Fruit fly (Drosophila melanogaster) whole organism, embryonic: ENCODE results near the gene klar.

ENCODE experiments used
- Ada2b ChIP-seq: fragments of 200-800 bp; sonication (Bioruptor generic); IDR thresholded peaks from 2 replicates; pipeline ENCODE4 v1.3.6; 2022; ENCODE audit warnings: missing biosample characterization, missing genetic modification characterization
- Asciz ChIP-seq: fragments of 200-800 bp; sonication (Bioruptor generic); optimal IDR thresholded peaks from 2 replicates; lab custom pipeline; 2017; ENCODE audit warnings: missing biosample characterization, mild to moderate bottlenecking, missing genetic modification characterization, missing genetic modification reagents
- Atf6 ChIP-seq: fragments of 200-800 bp; sonication (Bioruptor generic); IDR thresholded peaks from 2 replicates; pipeline ENCODE4 v1.3.6; 2022; ENCODE audit warnings: missing biosample characterization, missing genetic modification characterization
- Blimp-1 ChIP-seq: fragments of 200-800 bp; sonication (Bioruptor generic); optimal IDR thresholded peaks from 3 replicates; lab custom pipeline; 2018; ENCODE audit warnings: missing biosample characterization, missing genetic modification characterization, mild to moderate bottlenecking, moderate library complexity, missing genetic modification reagents
- CG1024 ChIP-seq: fragments of 200-800 bp; sonication (Bioruptor generic); IDR thresholded peaks from 2 replicates; pipeline ENCODE4 v1.3.6; 2022; ENCODE audit warnings: missing biosample characterization, missing genetic modification characterization
- CG10366 ChIP-seq: fragments of 200-800 bp; sonication (Bioruptor generic); IDR thresholded peaks from 2 replicates; pipeline ENCODE4 v1.3.6; 2022; ENCODE audit warnings: missing biosample characterization, missing genetic modification characterization
- CG10462 ChIP-seq: fragments of 200-800 bp; sonication (Bioruptor generic); optimal IDR thresholded peaks from 2 replicates; lab custom pipeline; 2016; ENCODE audit warnings: missing biosample characterization, missing genetic modification characterization
- CG11456 ChIP-seq: fragments of 200-800 bp; sonication (Bioruptor generic); IDR thresholded peaks from 3 replicates; pipeline ENCODE4 v1.3.6; 2022; ENCODE audit warnings: missing biosample characterization, missing genetic modification characterization
- CG11696 ChIP-seq: fragments of 200-800 bp; sonication (Bioruptor generic); IDR thresholded peaks from 2 replicates; pipeline ENCODE4 v1.3.6; 2022; ENCODE audit warnings: missing biosample characterization, missing genetic modification characterization
- CG13424 ChIP-seq: fragments of 200-800 bp; sonication (Bioruptor generic); optimal IDR thresholded peaks from 2 replicates; lab custom pipeline; 2019; ENCODE audit warnings: missing biosample characterization, mild to moderate bottlenecking, missing genetic modification characterization, moderate library complexity
- CG14014 ChIP-seq: fragments of 200-800 bp; sonication (Bioruptor generic); IDR thresholded peaks from 2 replicates; pipeline ENCODE4 v1.3.6; 2022; ENCODE audit warnings: missing biosample characterization, missing genetic modification characterization
- CG14965 ChIP-seq: fragments of 200-800 bp; sonication (Bioruptor generic); optimal IDR thresholded peaks from 2 replicates; lab custom pipeline; 2016; ENCODE audit warnings: missing biosample characterization, missing genetic modification characterization, borderline replicate concordance
- CG15479 ChIP-seq: fragments of 200-800 bp; sonication (Bioruptor generic); optimal IDR thresholded peaks from 3 replicates; lab custom pipeline; 2019; ENCODE audit warnings: missing biosample characterization, mild to moderate bottlenecking, missing genetic modification characterization, moderate library complexity
- CG1792 ChIP-seq: fragments of 200-800 bp; sonication (Bioruptor generic); optimal IDR thresholded peaks from 2 replicates; lab custom pipeline; 2016; ENCODE audit warnings: missing biosample characterization, missing genetic modification characterization
- CG18619 ChIP-seq: fragments of 200-800 bp; sonication (Bioruptor generic); optimal IDR thresholded peaks from 3 replicates; lab custom pipeline; 2017; ENCODE audit warnings: missing biosample characterization, mild to moderate bottlenecking, missing genetic modification characterization
- CG2712 ChIP-seq: fragments of 200-800 bp; optimal IDR thresholded peaks from 3 replicates; lab custom pipeline; 2019; ENCODE audit warnings: missing biosample characterization, mild to moderate bottlenecking, missing genetic modification characterization, moderate library complexity
- CG3163 ChIP-seq: fragments of 200-800 bp; sonication (Bioruptor generic); optimal IDR thresholded peaks from 3 replicates; lab custom pipeline; 2016; ENCODE audit warnings: missing biosample characterization, missing genetic modification characterization
- CG42726 ChIP-seq: fragments of 200-800 bp; sonication (Bioruptor generic); IDR thresholded peaks from 2 replicates; pipeline ENCODE4 v1.3.6; 2022; ENCODE audit warnings: missing biosample characterization, missing genetic modification characterization; ENCODE audit not compliant: partially characterized antibody
- CG6689 ChIP-seq: fragments of 200-800 bp; sonication (Bioruptor generic); IDR thresholded peaks from 2 replicates; pipeline ENCODE4 v1.3.6; 2022; ENCODE audit warnings: missing biosample characterization, missing genetic modification characterization
- CG6813 ChIP-seq: fragments of 200-800 bp; sonication (Bioruptor generic); optimal IDR thresholded peaks from 2 replicates; lab custom pipeline; 2017; ENCODE audit warnings: missing biosample characterization, missing genetic modification characterization, mild to moderate bottlenecking, moderate library complexity, missing genetic modification reagents
- CG7987 ChIP-seq: fragments of 200-800 bp; sonication (Bioruptor generic); optimal IDR thresholded peaks from 2 replicates; lab custom pipeline; 2018; ENCODE audit warnings: missing biosample characterization, mild to moderate bottlenecking, missing genetic modification characterization, moderate library complexity
- CG8388 ChIP-seq: fragments of 200-800 bp; sonication (Bioruptor generic); optimal IDR thresholded peaks from 2 replicates; lab custom pipeline; 2019; ENCODE audit warnings: missing biosample characterization, mild to moderate bottlenecking, missing genetic modification characterization, moderate library complexity
- Camta ChIP-seq: fragments of 200-800 bp; sonication (Bioruptor generic); optimal IDR thresholded peaks from 2 replicates; lab custom pipeline; 2016; ENCODE audit warnings: missing biosample characterization, missing genetic modification characterization
- D19B ChIP-seq: fragments of 200-800 bp; sonication (Bioruptor generic); optimal IDR thresholded peaks from 2 replicates; lab custom pipeline; 2017; ENCODE audit warnings: missing biosample characterization, mild to moderate bottlenecking, missing genetic modification characterization
- Dek ChIP-seq: fragments of 200-800 bp; sonication (Bioruptor generic); optimal IDR thresholded peaks from 3 replicates; lab custom pipeline; 2019; ENCODE audit warnings: missing biosample characterization, mild to moderate bottlenecking, missing genetic modification characterization, moderate library complexity
- HLH3B ChIP-seq: fragments of 200-800 bp; sonication (Bioruptor generic); IDR thresholded peaks from 2 replicates; pipeline ENCODE4 v1.3.6; 2022; ENCODE audit warnings: missing biosample characterization, missing genetic modification characterization
- HLH4C ChIP-seq: fragments of 200-800 bp; sonication (Bioruptor generic); IDR thresholded peaks from 3 replicates; pipeline ENCODE4 v1.3.6; 2022; ENCODE audit warnings: missing biosample characterization, missing genetic modification characterization; ENCODE audit not compliant: partially characterized antibody
- HLH54F ChIP-seq: fragments of 200-800 bp; sonication (Bioruptor generic); optimal IDR thresholded peaks from 3 replicates; lab custom pipeline; 2016; ENCODE audit warnings: missing biosample characterization, missing genetic modification characterization
- Hr3 ChIP-seq: fragments of 200-800 bp; sonication (Bioruptor generic); optimal IDR thresholded peaks from 3 replicates; lab custom pipeline; 2016; ENCODE audit warnings: missing biosample characterization, missing genetic modification characterization
- Hsf ChIP-seq: fragments of 200-800 bp; sonication (Bioruptor generic); optimal IDR thresholded peaks from 3 replicates; lab custom pipeline; 2016; ENCODE audit warnings: missing biosample characterization, missing genetic modification characterization
- Sox100B ChIP-seq: fragments of 200-800 bp; sonication (Bioruptor generic); optimal IDR thresholded peaks from 3 replicates; lab custom pipeline; 2018; ENCODE audit warnings: missing biosample characterization, mild to moderate bottlenecking, missing genetic modification characterization
- ac ChIP-seq: fragments of 200-800 bp; sonication (Bioruptor generic); optimal IDR thresholded peaks from 3 replicates; lab custom pipeline; 2017; ENCODE audit warnings: missing biosample characterization, mild to moderate bottlenecking, missing genetic modification characterization
- ap ChIP-seq: fragments of 200-800 bp; sonication (Bioruptor generic); IDR thresholded peaks from 2 replicates; pipeline ENCODE4 v1.3.6; 2022; ENCODE audit warnings: missing biosample characterization, missing genetic modification characterization
- ash1 ChIP-seq: fragments of 200-800 bp; sonication (Bioruptor generic); optimal IDR thresholded peaks from 2 replicates; lab custom pipeline; 2018; ENCODE audit warnings: missing biosample characterization, mild to moderate bottlenecking, missing genetic modification characterization
- bsh ChIP-seq, 2 experiments: fragments of 200-800 bp; sonication (Bioruptor generic); optimal IDR thresholded peaks; 2 replicates each; lab custom pipeline; 2017 to 2018; ENCODE audit warnings: mild to moderate bottlenecking in 2 of 2, missing biosample characterization in 2 of 2, missing genetic modification characterization in 2 of 2, moderate library complexity in 1 of 2
- croc ChIP-seq: fragments of 200-800 bp; sonication (Bioruptor generic); conservative IDR thresholded peaks from 3 replicates; pipeline ENCODE4 v1.3.6; 2022; ENCODE audit warnings: missing biosample characterization, missing genetic modification characterization
- fd96Cb ChIP-seq: fragments of 200-800 bp; sonication (Bioruptor generic); optimal IDR thresholded peaks from 2 replicates; lab custom pipeline; 2018; ENCODE audit warnings: missing biosample characterization, mild to moderate bottlenecking, missing genetic modification characterization, moderate library complexity
- gro ChIP-seq: fragments of 200-800 bp; sonication (Bioruptor generic); optimal IDR thresholded peaks from 2 replicates; lab custom pipeline; 2016; ENCODE audit warnings: missing biosample characterization, missing genetic modification characterization
- gt ChIP-seq: fragments of 200-800 bp; sonication (Bioruptor generic); IDR thresholded peaks from 2 replicates; pipeline ENCODE4 v1.3.6; 2022; ENCODE audit warnings: missing biosample characterization, missing genetic modification characterization
- ham ChIP-seq: fragments of 200-800 bp; sonication (Bioruptor generic); IDR thresholded peaks from 2 replicates; pipeline ENCODE4 v1.3.6; 2022; ENCODE audit warnings: missing biosample characterization, missing genetic modification characterization
- klu ChIP-seq: fragments of 200-800 bp; sonication (Bioruptor generic); IDR thresholded peaks from 2 replicates; pipeline ENCODE4 v1.3.6; 2022; ENCODE audit warnings: missing biosample characterization, missing genetic modification characterization
- lab ChIP-seq: fragments of 200-800 bp; sonication (Bioruptor generic); optimal IDR thresholded peaks from 3 replicates; lab custom pipeline; 2017; ENCODE audit warnings: missing biosample characterization, missing genetic modification characterization, mild to moderate bottlenecking, moderate library complexity, missing genetic modification reagents
- lov ChIP-seq, 2 experiments: fragments of 200-800 bp in 1 of 2; fragments of >200 bp in 1 of 2; sonication (Bioruptor generic) in 1 of 2; IDR thresholded peaks in 1 of 2; optimal IDR thresholded peaks in 1 of 2; 2 replicates in 1 of 2; 3 replicates in 1 of 2; pipeline versions ENCODE4 v1.3.6 to Lab custom; 2017 to 2022; ENCODE audit warnings: missing biosample characterization in 1 of 2, missing genetic modification characterization in 1 of 2
- org-1 ChIP-seq: fragments of 200-800 bp; sonication (Bioruptor generic); optimal IDR thresholded peaks from 2 replicates; lab custom pipeline; 2017; ENCODE audit warnings: missing biosample characterization, missing genetic modification characterization
- prd ChIP-seq, 3 experiments: fragments of >200 bp in 2 of 3; fragments of 200-800 bp in 1 of 3; sonication (Bioruptor generic) in 1 of 3; optimal IDR thresholded peaks in 2 of 3; IDR thresholded peaks in 1 of 3; 2 replicates in 2 of 3; 3 replicates in 1 of 3; pipeline versions ENCODE4 v1.3.6 to Lab custom; 2017 to 2022; ENCODE audit warnings: missing biosample characterization in 1 of 3, missing genetic modification characterization in 1 of 3
- row ChIP-seq: fragments of 200-800 bp; sonication (Bioruptor generic); IDR thresholded peaks from 3 replicates; pipeline ENCODE4 v1.3.6; 2022; ENCODE audit warnings: missing biosample characterization, missing genetic modification characterization
- sob ChIP-seq: fragments of 200-800 bp; sonication (Bioruptor generic); IDR thresholded peaks from 2 replicates; pipeline ENCODE4 v1.3.6; 2022; ENCODE audit warnings: missing biosample characterization, missing genetic modification characterization
- tgo ChIP-seq: fragments of 200-800 bp; sonication (Bioruptor generic); IDR thresholded peaks from 3 replicates; pipeline ENCODE4 v1.3.6; 2022; ENCODE audit warnings: missing biosample characterization, missing genetic modification characterization
- wdn ChIP-seq: fragments of 200-800 bp; sonication (Bioruptor generic); IDR thresholded peaks from 2 replicates; pipeline ENCODE4 v1.3.6; 2022; ENCODE audit warnings: missing biosample characterization, missing genetic modification characterization

Gene klar

DNA sequence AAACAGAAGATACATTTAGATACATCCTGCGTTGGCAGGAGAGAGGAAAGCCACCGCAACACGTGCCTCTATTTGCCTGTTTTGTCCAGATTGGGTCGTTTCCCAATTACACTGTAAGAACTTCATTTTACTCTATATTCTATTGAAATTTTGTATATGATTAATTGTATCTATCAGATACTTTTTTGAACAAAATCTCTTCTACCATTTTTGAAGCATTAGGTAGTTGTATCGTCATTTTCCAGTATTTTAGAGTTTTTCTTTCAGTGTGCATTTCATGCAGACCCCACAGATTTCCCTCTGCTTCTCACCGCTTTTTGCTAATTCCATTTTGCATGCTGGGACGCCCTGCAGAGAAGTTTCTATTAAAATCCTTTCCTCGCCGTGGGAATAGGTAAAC lies 14.2 kb upstream of the klar start (continued):
- peak; percentile 8 for TF ChIP-seq Hr3 (GFP tag; lab: Kevin White, UChicago)
- no peak for TF ChIP-seq gt (GFP tag; lab: Robert Waterston, UW)
- TF ChIP-seq Asciz (GFP tag; lab: Kevin White, UChicago): peak; percentile 35
- TF ChIP-seq CG14014: peak; percentile 56
- no peak; the same call in 2 of the 3 replicates for TF ChIP-seq croc (GFP tag; lab: Robert Waterston, UW)
- no peak for TF ChIP-seq ac (GFP tag; lab: Kevin White, UChicago)
- TF ChIP-seq prd (optimal IDR thresholded peaks at IDR 0.05; lab: Kevin White, UChicago): no peak
- TF ChIP-seq prd (GFP tag; IDR thresholded peaks at IDR 0.05; lab: Robert Waterston, UW): peak; percentile 79
- no peak for TF ChIP-seq CG7987 (GFP tag; lab: Kevin White, UChicago)
- 0 out of 2 replicates have a peak, but pooled peaks have one; percentile 28 for TF ChIP-seq ap (GFP tag; lab: Robert Waterston, UW)
- peak; percentile 63 for TF ChIP-seq CG6689 (GFP tag; lab: Robert Waterston, UW)
- TF ChIP-seq Ada2b: peak; percentile 31; the same call in 1 of the 2 replicates
- TF ChIP-seq CG13424 (tag; lab: Kevin White, UChicago): peak; percentile 39
- TF ChIP-seq gro (GFP tag; lab: Kevin White, UChicago): peak; percentile 3
- peak; percentile 64 for TF ChIP-seq sob (GFP tag; lab: Robert Waterston, UW)
- TF ChIP-seq klu (GFP tag; lab: Robert Waterston, UW): 0 out of 2 replicates have a peak, but pooled peaks have one; percentile 33
- 0 out of 2 replicates have a peak, but pooled peaks have one; percentile 35 for TF ChIP-seq wdn (GFP tag; lab: Robert Waterston, UW)
- TF ChIP-seq CG2712 (tag; lab: Kevin White, UChicago): peak; percentile 62
- TF ChIP-seq D19B (GFP tag; lab: Kevin White, UChicago): no peak
- TF ChIP-seq Sox100B (GFP tag; lab: Kevin White, UChicago): peak; percentile 37
- TF ChIP-seq row: peak; percentile 69
- peak; percentile 56 for TF ChIP-seq Atf6 (GFP tag; lab: Robert Waterston, UW)
- TF ChIP-seq CG1024 (GFP tag; lab: Robert Waterston, UW): no peak
- no peak for TF ChIP-seq CG3163 (GFP tag; lab: Kevin White, UChicago)
- TF ChIP-seq CG10366: no peak
- peak; percentile 25 for TF ChIP-seq Camta
- TF ChIP-seq CG14965 (GFP tag; lab: Kevin White, UChicago): no peak
- TF ChIP-seq lov (optimal IDR thresholded peaks at IDR 0.05; lab: Kevin White, UChicago): no peak
- no peak for TF ChIP-seq lov (GFP tag; IDR thresholded peaks at IDR 0.05; lab: Robert Waterston, UW)
- peak; percentile 73; the same call in 2 of the 3 replicates for TF ChIP-seq CG11456 (GFP tag; lab: Robert Waterston, UW)
- TF ChIP-seq ham (GFP tag; lab: Robert Waterston, UW): no peak
- no peak for TF ChIP-seq CG15479 (GFP tag; lab: Kevin White, UChicago)
- TF ChIP-seq lab (GFP tag; lab: Kevin White, UChicago): peak; percentile 77
- no peak for TF ChIP-seq CG8388
- TF ChIP-seq fd96Cb (tag; lab: Kevin White, UChicago): peak; percentile 39
- 0 out of 2 replicates have a peak, but pooled peaks have one; percentile 32 for TF ChIP-seq HLH3B (GFP tag; lab: Robert Waterston, UW)
- TF ChIP-seq tgo (GFP tag; lab: Robert Waterston, UW): peak; percentile 53; the same call in 2 of the 3 replicates
- no peak for TF ChIP-seq org-1
- TF ChIP-seq CG6813 (GFP tag; lab: Kevin White, UChicago): peak; percentile 34
- TF ChIP-seq CG18619 (GFP tag; lab: Kevin White, UChicago): peak; percentile 26
- no peak for TF ChIP-seq ash1 (GFP tag; lab: Kevin White, UChicago)
- peak; percentile 51 for TF ChIP-seq Hsf (GFP tag; lab: Kevin White, UChicago)
- TF ChIP-seq CG11696 (GFP tag; lab: Robert Waterston, UW): peak; percentile 36; the same call in 1 of the 2 replicates
- TF ChIP-seq CG1792 (GFP tag; lab: Kevin White, UChicago): no peak
- peak; percentile 19 to 67 for TF ChIP-seq bsh (GFP tag; optimal IDR thresholded peaks at IDR 0.05; lab: Kevin White, UChicago)
- peak; percentile 51 for TF ChIP-seq Blimp-1
- peak; percentile 62 for TF ChIP-seq Dek (tag; lab: Kevin White, UChicago)
- TF ChIP-seq CG10462 (GFP tag; lab: Kevin White, UChicago): no peak
- TF ChIP-seq CG42726: no peak
- no peak for TF ChIP-seq HLH54F (GFP tag; lab: Kevin White, UChicago)
- TF ChIP-seq HLH4C: no peak
